Worm (Caenorhabditis elegans) whole organism, L3 larva: ENCODE results near the gene T14G8.4.

Experiments
- ZK546.5 ChIP-seq: sonication (generic microtip); optimal IDR thresholded peaks from 2 replicates; lab custom pipeline; 2017; ENCODE audit warnings: missing biosample characterization, missing genetic modification characterization
- ceh-16 ChIP-seq: sonication (generic microtip); optimal IDR thresholded peaks from 2 replicates; lab custom pipeline; 2017; ENCODE audit warnings: missing biosample characterization, missing genetic modification characterization
- ceh-28 ChIP-seq: fragments of 150-350 bp; optimal IDR thresholded peaks from 2 replicates; lab custom pipeline; 2014; ENCODE audit warnings: missing biosample characterization, missing genetic modification reagents, missing genetic modification characterization
- ceh-9 ChIP-seq: sonication (generic microtip); optimal IDR thresholded peaks from 2 replicates; lab custom pipeline; 2018; ENCODE audit warnings: missing biosample characterization, missing genetic modification characterization
- daf-12 ChIP-seq: fragments of 150-350 bp; optimal IDR thresholded peaks from 2 replicates; lab custom pipeline; 2014; ENCODE audit warnings: missing biosample characterization, missing genetic modification reagents, missing genetic modification characterization
- egl-27 ChIP-seq: sonication (generic microtip); optimal IDR thresholded peaks from 4 replicates; lab custom pipeline; 2017; ENCODE audit warnings: missing biosample characterization, missing genetic modification reagents, missing genetic modification characterization
- egl-5 ChIP-seq: fragments of 150-350 bp; optimal IDR thresholded peaks from 2 replicates; lab custom pipeline; 2017; ENCODE audit warnings: missing biosample characterization, missing genetic modification reagents, missing genetic modification characterization, inconsistent platforms
- elt-1 ChIP-seq: fragments of 150-350 bp; optimal IDR thresholded peaks from 2 replicates; lab custom pipeline; 2014; ENCODE audit warnings: missing biosample characterization, missing genetic modification characterization
- elt-2 ChIP-seq: sonication (generic microtip); optimal IDR thresholded peaks from 2 replicates; lab custom pipeline; 2016; ENCODE audit warnings: missing genetic modification reagents, mild to moderate bottlenecking, missing genetic modification characterization, missing compliant biosample characterization
- elt-3 ChIP-seq, 3 experiments: fragments of 150-350 bp in 1 of 3; sonication (generic microtip) in 2 of 3; optimal IDR thresholded peaks; 2 replicates in 2 of 3; 4 replicates in 1 of 3; lab custom pipeline; 2014 to 2017; ENCODE audit warnings: missing biosample characterization in 3 of 3, missing genetic modification characterization in 3 of 3
- eor-1 ChIP-seq, 2 experiments: fragments of 150-350 bp; optimal IDR thresholded peaks; 2 replicates each; lab custom pipeline; 2014 to 2018; ENCODE audit warnings: missing biosample characterization in 2 of 2, missing genetic modification characterization in 2 of 2
- fkh-10 ChIP-seq: sonication (generic microtip); optimal IDR thresholded peaks from 2 replicates; lab custom pipeline; 2017; ENCODE audit warnings: missing biosample characterization, missing genetic modification reagents, missing genetic modification characterization
- fkh-2 ChIP-seq: fragments of 150-350 bp; optimal IDR thresholded peaks from 2 replicates; lab custom pipeline; 2014; ENCODE audit warnings: missing biosample characterization, missing genetic modification reagents, missing genetic modification characterization
- fos-1 ChIP-seq: fragments of 150-350 bp; optimal IDR thresholded peaks from 2 replicates; lab custom pipeline; 2014; ENCODE audit warnings: missing biosample characterization, missing genetic modification characterization
- hmg-11 ChIP-seq: sonication (generic microtip); optimal IDR thresholded peaks from 2 replicates; lab custom pipeline; 2016; ENCODE audit warnings: missing genetic modification characterization, missing compliant biosample characterization
- jun-1 ChIP-seq: fragments of 150-350 bp; optimal IDR thresholded peaks from 2 replicates; lab custom pipeline; 2014; ENCODE audit warnings: missing biosample characterization, missing genetic modification reagents, missing genetic modification characterization
- lin-15B ChIP-seq: fragments of 150-350 bp; optimal IDR thresholded peaks from 2 replicates; lab custom pipeline; 2014; ENCODE audit warnings: missing biosample characterization, missing genetic modification characterization
- lin-39 ChIP-seq: fragments of 150-350 bp; optimal IDR thresholded peaks from 2 replicates; lab custom pipeline; 2018; ENCODE audit warnings: missing biosample characterization, missing genetic modification reagents, missing genetic modification characterization
- lsy-12 ChIP-seq: sonication (generic microtip); optimal IDR thresholded peaks from 2 replicates; lab custom pipeline; 2016; ENCODE audit warnings: mild to moderate bottlenecking, missing genetic modification characterization, missing compliant biosample characterization
- mdl-1 ChIP-seq: fragments of 150-350 bp; optimal IDR thresholded peaks from 2 replicates; lab custom pipeline; 2014; ENCODE audit warnings: missing biosample characterization, missing genetic modification characterization
- mml-1 ChIP-seq: fragments of 150-350 bp; sonication (generic microtip); optimal IDR thresholded peaks from 3 replicates; lab custom pipeline; 2014; ENCODE audit warnings: missing biosample characterization, missing genetic modification characterization
- nfya-1 ChIP-seq: sonication (generic microtip); optimal IDR thresholded peaks from 2 replicates; lab custom pipeline; 2017; ENCODE audit warnings: missing genetic modification characterization, mild to moderate bottlenecking, missing compliant biosample characterization, antibody characterized with exemption, moderate library complexity; ENCODE audit not compliant: insufficient read depth
- nhr-12 ChIP-seq: fragments of 150-350 bp; optimal IDR thresholded peaks from 2 replicates; lab custom pipeline; 2014; ENCODE audit warnings: missing biosample characterization, missing genetic modification characterization
- nhr-23 ChIP-seq: fragments of 150-350 bp; optimal IDR thresholded peaks from 2 replicates; lab custom pipeline; 2014; ENCODE audit warnings: missing biosample characterization, missing genetic modification reagents, missing genetic modification characterization
- nhr-25 ChIP-seq: sonication (generic microtip); optimal IDR thresholded peaks from 2 replicates; lab custom pipeline; 2017; ENCODE audit warnings: missing biosample characterization, missing genetic modification characterization
- nhr-28 ChIP-seq: fragments of 150-350 bp; optimal IDR thresholded peaks from 2 replicates; lab custom pipeline; 2014; ENCODE audit warnings: missing biosample characterization, missing genetic modification characterization
- nhr-43 ChIP-seq: sonication (generic microtip); optimal IDR thresholded peaks from 2 replicates; lab custom pipeline; 2016; ENCODE audit warnings: mild to moderate bottlenecking, missing genetic modification characterization, missing compliant biosample characterization; ENCODE audit not compliant: poor library complexity, severe bottlenecking
- nhr-67 ChIP-seq: fragments of 150-350 bp; optimal IDR thresholded peaks from 2 replicates; lab custom pipeline; 2014; ENCODE audit warnings: missing biosample characterization, missing genetic modification characterization
- nhr-76 ChIP-seq: fragments of 150-350 bp; sonication (generic microtip); optimal IDR thresholded peaks from 5 replicates; lab custom pipeline; 2014; ENCODE audit warnings: missing biosample characterization, missing genetic modification characterization
- pha-4 ChIP-seq: fragments of 150-350 bp; optimal IDR thresholded peaks from 2 replicates; lab custom pipeline; 2014; ENCODE audit warnings: missing biosample characterization, missing genetic modification reagents, missing genetic modification characterization
- pqm-1 ChIP-seq: fragments of 150-350 bp; optimal IDR thresholded peaks from 2 replicates; lab custom pipeline; 2017; ENCODE audit warnings: missing biosample characterization, missing genetic modification characterization, inconsistent platforms
- sea-2 ChIP-seq: fragments of 150-350 bp; sonication (generic microtip); optimal IDR thresholded peaks from 4 replicates; lab custom pipeline; 2014; ENCODE audit warnings: missing biosample characterization, missing genetic modification reagents, missing genetic modification characterization
- snpc-4 ChIP-seq: fragments of 150-350 bp; optimal IDR thresholded peaks from 2 replicates; lab custom pipeline; 2014; ENCODE audit warnings: missing biosample characterization, missing genetic modification characterization
- unc-62 ChIP-seq: fragments of 150-350 bp; sonication (generic microtip); optimal IDR thresholded peaks from 4 replicates; lab custom pipeline; 2014; ENCODE audit warnings: missing biosample characterization, missing genetic modification reagents, missing genetic modification characterization
- ztf-11 ChIP-seq: fragments of 150-350 bp; optimal IDR thresholded peaks from 2 replicates; lab custom pipeline; 2014; ENCODE audit warnings: missing biosample characterization, missing genetic modification characterization

Gene T14G8.4

DNA sequence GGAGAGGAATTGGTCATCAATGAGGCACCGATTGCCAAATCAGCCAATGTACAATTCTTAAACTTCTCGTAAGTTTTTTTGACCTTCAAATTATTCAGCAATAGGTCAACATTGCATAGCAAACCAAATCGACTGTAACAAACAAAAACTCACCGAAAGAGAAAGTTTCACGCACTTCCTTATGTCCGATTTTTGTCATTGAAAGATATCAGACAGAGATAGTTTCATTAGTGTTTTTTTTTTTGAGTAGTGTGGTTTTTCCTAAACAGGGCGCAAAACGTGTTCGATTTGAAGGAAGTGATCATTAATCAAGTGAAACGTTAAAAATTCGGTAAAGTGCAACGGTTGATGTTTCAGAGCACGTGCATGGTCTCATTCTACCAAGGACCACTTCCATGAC is 19.5 kb downstream of the T14G8.4 start:
- TF ChIP-seq nhr-43 (tag; lab: Kevin White, UChicago), result peak; percentile 66
- no peak for TF ChIP-seq fos-1 (tag; lab: Kevin White, UChicago)
- TF ChIP-seq nhr-23 (tag; lab: Kevin White, UChicago), result peak; percentile 84
- TF ChIP-seq egl-27, result peak; percentile 21
- no peak for TF ChIP-seq sea-2 (GFP tag; lab: Kevin White, UChicago)
- peak; percentile 56 for TF ChIP-seq elt-1 (tag; lab: Kevin White, UChicago)
- no peak for TF ChIP-seq nhr-76 (tag; lab: Kevin White, UChicago)
- TF ChIP-seq nhr-25 (tag; lab: Kevin White, UChicago), result peak; percentile 92
- TF ChIP-seq nfya-1 (tag; lab: Kevin White, UChicago), result peak; percentile 3
- TF ChIP-seq elt-3 (tag; optimal IDR thresholded peaks at IDR 0.05; lab: Kevin White, UChicago), result peak in 1 of 3 experiments; percentile 16
- TF ChIP-seq lin-15B (tag; lab: Kevin White, UChicago), result no peak
- no peak for TF ChIP-seq pha-4 (tag; lab: Kevin White, UChicago)
- TF ChIP-seq egl-5 (tag; lab: Kevin White, UChicago), result no peak
- TF ChIP-seq, all 47 proteins: peak for 7

- TF ChIP-seq elt-1 (tag; lab: Kevin White, UChicago) (no peak), jun-1 (tag; lab: Kevin White, UChicago) (peak; percentile 21), lin-39 (tag; lab: Kevin White, UChicago) (no peak), mdl-1 (tag; lab: Kevin White, UChicago) (no peak), ceh-16 (tag; lab: Kevin White, UChicago) (no peak), nhr-43 (tag; lab: Kevin White, UChicago) (peak; percentile 48), egl-5 (tag; lab: Kevin White, UChicago) (no peak), daf-12 (no peak), pqm-1 (tag; lab: Kevin White, UChicago) (no peak), lin-15B (tag; lab: Kevin White, UChicago) (no peak), fkh-2 (tag; lab: Kevin White, UChicago) (no peak), ZK546.5 (tag; lab: Kevin White, UChicago) (no peak), elt-2 (tag; lab: Kevin White, UChicago) (peak; percentile 38), unc-62 (no peak), snpc-4 (no peak), nfya-1 (tag; lab: Kevin White, UChicago) (peak; percentile 25), nhr-12 (tag; lab: Kevin White, UChicago) (no peak), nhr-67 (tag; lab: Kevin White, UChicago) (no peak), lsy-12 (tag; lab: Kevin White, UChicago) (peak; percentile 6), nhr-28 (tag; lab: Kevin White, UChicago) (no peak), fkh-10 (GFP tag; lab: Kevin White, UChicago) (no peak), hmg-11 (tag; lab: Kevin White, UChicago) (peak; percentile 0)
Observed at ce11 chrX:12843530-12843929, 20.2 kb downstream of the T14G8.4 start.

DNA sequence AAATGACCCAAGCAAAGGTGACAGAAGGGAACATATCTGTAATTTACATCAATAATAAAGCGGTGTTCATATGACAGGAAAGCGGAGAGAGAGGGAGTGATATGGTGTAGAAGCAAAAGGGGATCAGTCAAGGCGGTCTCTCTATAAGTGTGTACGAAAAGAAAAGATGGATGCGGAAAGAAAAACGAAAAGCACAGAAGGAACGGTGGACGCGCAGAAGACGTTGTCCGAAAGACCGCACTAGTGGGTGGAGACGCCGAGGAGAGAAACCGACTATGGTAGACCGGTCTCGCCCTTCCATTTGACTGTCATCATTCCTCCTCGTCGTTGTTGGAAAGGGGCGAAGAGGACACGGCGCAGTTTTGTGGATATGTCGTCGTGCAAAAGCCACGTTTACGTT is 20.7 kb downstream of the T14G8.4 start, which contains the start of gene C52G5.2:
TSS of gene C52G5.2 (plus strand) at position 301 of the 400 bp plus-strand sequence.
- TF ChIP-seq nhr-23 (tag; lab: Kevin White, UChicago), result peak; percentile 8
- TF ChIP-seq fkh-2 (tag; lab: Kevin White, UChicago), result no peak

DNA sequence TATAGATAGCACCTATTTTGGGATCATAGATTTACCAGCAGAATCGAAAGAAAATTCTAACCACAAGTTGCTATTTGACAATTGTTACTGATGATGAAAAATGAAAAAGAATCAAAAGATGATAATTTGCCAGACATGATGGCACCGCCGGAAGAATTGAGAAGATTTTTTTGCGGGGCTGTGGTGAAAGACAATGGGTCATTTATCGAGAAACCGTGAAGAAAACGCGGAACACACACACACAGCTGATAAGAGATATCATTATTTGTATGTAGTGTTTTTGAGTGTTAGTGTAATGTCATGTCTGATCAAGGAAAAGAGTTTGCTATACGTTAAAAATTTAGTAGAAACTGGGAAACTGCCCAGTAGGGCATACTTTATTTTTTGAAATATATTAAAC is 28.8 kb downstream of the T14G8.4 start:
- TF ChIP-seq eor-1 (tag; optimal IDR thresholded peaks at IDR 0.05; lab: Kevin White, UChicago) (no peak), elt-2 (tag; lab: Kevin White, UChicago) (peak; percentile 24), elt-3 (tag; optimal IDR thresholded peaks at IDR 0.05; lab: Kevin White, UChicago) (peak in 1 of 3 experiments; percentile 21)
- TF ChIP-seq, all 47 proteins: peak for 2

ce11 chrX:12829055-12829454 is 34.6 kb downstream of the T14G8.4 start:
- TF ChIP-seq nhr-67 (tag; lab: Kevin White, UChicago) (no peak), egl-5 (tag; lab: Kevin White, UChicago) (no peak), daf-12 (no peak), ceh-9 (tag; lab: Kevin White, UChicago) (no peak), fos-1 (tag; lab: Kevin White, UChicago) (no peak), mml-1 (tag; lab: Kevin White, UChicago) (no peak), lin-15B (tag; lab: Kevin White, UChicago) (no peak), jun-1 (tag; lab: Kevin White, UChicago) (no peak), ceh-16 (tag; lab: Kevin White, UChicago) (no peak), ztf-11 (tag; lab: Kevin White, UChicago) (no peak), nhr-76 (tag; lab: Kevin White, UChicago) (no peak), mdl-1 (tag; lab: Kevin White, UChicago) (no peak), fkh-2 (tag; lab: Kevin White, UChicago) (no peak), nhr-12 (tag; lab: Kevin White, UChicago) (no peak), ceh-28 (tag; lab: Kevin White, UChicago) (no peak)
- TF ChIP-seq, all 47 proteins: peak for 0
